Worm (Caenorhabditis elegans): Measurements from ENCODE around the gene M02B7.7.

The M02B7.7 gene

DNA sequence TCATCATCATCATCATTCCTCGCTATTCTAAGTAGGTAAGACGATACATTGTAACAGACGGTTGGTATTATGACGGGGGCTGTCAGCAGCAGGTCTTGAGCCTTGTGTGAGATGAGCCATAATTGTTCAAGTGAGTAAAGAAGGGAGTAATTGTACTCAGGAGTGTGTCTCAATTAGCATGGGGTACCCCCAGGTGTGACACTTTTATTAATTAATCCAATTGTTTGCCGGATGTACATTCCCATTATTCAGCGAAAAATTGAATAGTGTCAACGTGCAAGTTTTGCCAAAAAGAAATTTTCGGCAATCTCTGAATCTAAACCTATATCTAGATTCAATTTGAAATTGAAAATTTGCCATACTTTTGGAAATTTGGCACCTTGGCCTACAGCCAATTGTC, 42.0 kb upstream of the M02B7.7 start:
- TF ChIP-seq lir-3 (tag; optimal IDR thresholded peaks at IDR 0.05; ENCODE audit: poor library complexity) (no peak), jun-1 (tag; optimal IDR thresholded peaks at IDR 0.05) (no peak), skn-1 (tag; optimal IDR thresholded peaks at IDR 0.05) (no peak), lin-35 (GFP tag; optimal IDR thresholded peaks at IDR 0.05) (no peak), egl-13 (tag; optimal IDR thresholded peaks at IDR 0.05) (no peak)

DNA sequence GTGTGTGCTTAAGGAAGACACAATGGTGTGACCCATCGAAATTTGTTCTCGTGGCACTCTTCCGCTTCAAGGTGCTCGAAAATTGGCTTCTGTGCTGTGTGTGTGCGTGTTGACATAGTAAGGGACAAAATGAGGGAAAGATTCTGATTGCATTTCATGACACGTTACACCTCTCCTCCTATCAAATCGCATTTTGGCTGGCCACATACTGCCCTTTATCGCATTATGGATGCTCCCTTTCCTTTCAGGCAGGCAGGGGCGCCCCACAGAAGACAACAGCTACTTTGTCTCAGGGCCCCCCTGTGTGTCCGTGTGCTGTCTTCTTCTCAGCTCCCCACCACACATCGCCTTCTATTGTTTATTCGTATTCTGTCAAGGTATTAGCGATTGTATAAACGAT, 40.5 kb upstream of the M02B7.7 start:
- TF ChIP-seq ces-1 (GFP tag; optimal IDR thresholded peaks at IDR 0.05) (peak; percentile 9), lin-14 (GFP tag; optimal IDR thresholded peaks at IDR 0.05) (peak; percentile 41), hpl-2 (GFP tag; optimal IDR thresholded peaks at IDR 0.05) (no peak), fkh-10 (GFP tag; optimal IDR thresholded peaks at IDR 0.05) (peak; percentile 49), isw-1 (GFP tag; IDR thresholded peaks at IDR 0.05) (no peak), efl-1 (optimal IDR thresholded peaks at IDR 0.05) (no peak), efl-1 (GFP tag; optimal IDR thresholded peaks at IDR 0.05 in 1 of 2) (peak in 1 of 2 experiments; percentile 44)

DNA sequence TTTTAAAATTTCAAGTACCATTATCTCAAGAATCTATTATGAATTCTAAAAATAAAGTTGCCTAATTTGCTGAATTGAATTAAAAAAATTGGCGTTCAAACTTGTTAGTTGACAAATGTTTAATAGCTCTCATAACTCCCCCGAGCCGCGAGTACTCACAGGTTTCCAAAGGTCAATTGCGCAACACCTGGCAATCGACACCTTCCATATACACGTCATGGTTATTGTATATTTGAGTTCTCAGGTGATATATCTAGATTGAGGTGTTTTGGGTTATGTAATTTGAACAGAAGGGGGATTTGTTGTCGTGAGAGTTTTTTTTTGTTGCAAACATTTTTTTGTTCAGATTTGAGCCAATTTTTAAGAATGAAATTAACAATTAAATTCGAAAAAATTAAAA, 37.6 kb upstream of the M02B7.7 start:
- no peak for TF ChIP-seq hpl-2 (GFP tag; optimal IDR thresholded peaks at IDR 0.05)
- no peak for TF ChIP-seq sox-4 (tag; optimal IDR thresholded peaks at IDR 0.05)
- TF ChIP-seq lir-3 (tag; optimal IDR thresholded peaks at IDR 0.05; ENCODE audit: poor library complexity): no peak
- no peak for TF ChIP-seq zag-1 (tag; optimal IDR thresholded peaks at IDR 0.05)
- TF ChIP-seq C04F5.9 (tag; optimal IDR thresholded peaks at IDR 0.05): no peak
- no peak for TF ChIP-seq irx-1 (tag; optimal IDR thresholded peaks at IDR 0.05)
- TF ChIP-seq mef-2 (tag; optimal IDR thresholded peaks at IDR 0.05): no peak
- no peak for TF ChIP-seq xbp-1 (tag; optimal IDR thresholded peaks at IDR 0.05)
- TF ChIP-seq pag-3 (tag; optimal IDR thresholded peaks at IDR 0.05; ENCODE audit: borderline replicate concordance, insufficient read depth): no peak
- no peak for TF ChIP-seq alr-1 (tag; optimal IDR thresholded peaks at IDR 0.05; ENCODE audit: borderline replicate concordance)
- TF ChIP-seq nhr-85 (tag): no peak
- TF ChIP-seq F16B12.6 (tag; optimal IDR thresholded peaks at IDR 0.05): no peak
- TF ChIP-seq unc-130 (tag; optimal IDR thresholded peaks at IDR 0.05): no peak
- TF ChIP-seq snpc-4 (tag; optimal IDR thresholded peaks at IDR 0.05): no peak
- no peak for TF ChIP-seq grh-1 (GFP tag; IDR thresholded peaks at IDR 0.05)

DNA sequence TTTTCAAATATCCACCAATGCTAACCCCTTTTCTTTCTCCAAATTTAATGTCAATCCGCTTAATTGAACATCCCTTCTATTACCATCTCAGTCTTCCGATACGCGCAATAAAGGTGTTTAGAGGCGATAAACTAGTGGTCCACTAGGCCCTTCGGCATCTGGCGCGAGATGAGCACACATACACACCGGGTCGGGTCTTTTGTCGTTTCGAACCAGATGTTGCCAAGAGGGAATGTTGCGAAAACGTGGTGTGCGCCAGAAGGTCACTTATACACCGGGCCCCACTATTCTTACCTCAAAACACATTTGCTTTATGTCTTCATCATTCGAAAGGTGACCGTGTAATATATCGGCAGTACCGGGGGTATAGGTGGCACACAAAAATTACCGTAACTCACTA, 37.0 kb upstream of the M02B7.7 start:
- TF ChIP-seq nhr-47 (tag; optimal IDR thresholded peaks at IDR 0.05): no peak
- TF ChIP-seq dsc-1 (tag; optimal IDR thresholded peaks at IDR 0.05): peak; percentile 87
- TF ChIP-seq efl-1 (optimal IDR thresholded peaks at IDR 0.05): no peak
- peak in 1 of 2 experiments; percentile 87 for TF ChIP-seq efl-1 (GFP tag; optimal IDR thresholded peaks at IDR 0.05 in 1 of 2)
- peak; percentile 47 for TF ChIP-seq fkh-4 (tag; optimal IDR thresholded peaks at IDR 0.05; ENCODE audit: borderline replicate concordance)

DNA sequence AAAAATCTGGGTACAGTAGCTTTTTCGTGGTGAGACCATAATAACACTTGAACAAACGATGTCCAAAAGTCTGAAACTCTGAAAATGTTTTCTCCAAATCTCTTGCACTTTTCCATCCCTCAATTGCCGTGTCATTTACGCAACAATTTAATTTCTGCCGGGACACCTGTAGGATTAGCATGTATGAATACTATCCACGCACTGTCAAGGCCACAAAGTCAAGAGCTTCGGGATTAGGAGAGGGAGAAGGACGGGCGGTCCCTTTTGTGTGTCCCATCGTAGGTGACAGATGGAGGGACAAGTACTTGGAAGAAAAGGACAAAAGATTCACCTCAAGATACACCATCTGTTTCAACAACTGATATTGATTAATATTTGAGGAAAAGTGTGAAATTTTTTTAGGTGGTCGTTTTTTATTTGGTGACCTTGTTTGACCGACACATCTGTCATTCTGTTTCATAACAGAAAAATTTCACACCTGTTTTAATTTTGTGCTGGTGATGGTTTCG, 36.1 kb upstream of the M02B7.7 start:
- TF ChIP-seq efl-1 (optimal IDR thresholded peaks at IDR 0.05) (no peak), efl-1 (GFP tag; optimal IDR thresholded peaks at IDR 0.05 in 1 of 2) (peak in 1 of 2 experiments; percentile 8), hlh-4 (tag; optimal IDR thresholded peaks at IDR 0.05) (no peak), C34B4.2 (tag; optimal IDR thresholded peaks at IDR 0.05) (no peak), dsc-1 (tag; optimal IDR thresholded peaks at IDR 0.05) (no peak)

DNA sequence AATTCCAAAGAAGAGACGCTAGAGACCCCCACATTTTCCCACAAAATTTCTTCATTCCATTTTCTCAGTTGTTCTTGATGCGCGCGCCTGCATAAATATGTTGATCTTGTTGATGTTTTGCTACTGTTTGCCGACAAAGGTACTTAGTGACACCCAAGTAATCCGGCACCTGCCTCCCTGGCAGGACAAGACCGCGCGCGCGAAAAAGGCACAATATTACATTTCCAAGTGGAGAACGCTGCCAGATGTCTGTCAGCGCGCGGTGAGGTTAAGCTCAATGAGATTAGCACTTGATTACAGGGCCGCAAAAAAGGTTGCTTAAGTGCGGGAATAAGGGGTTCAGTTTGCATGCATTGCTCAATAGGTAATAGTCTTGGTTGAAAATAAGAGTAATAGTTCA, 34.6 kb upstream of the M02B7.7 start:
- TF ChIP-seq swsn-7 (tag; optimal IDR thresholded peaks at IDR 0.05) (no peak), skn-1 (tag; optimal IDR thresholded peaks at IDR 0.05) (no peak), ceh-88 (GFP tag; IDR thresholded peaks at IDR 0.05) (no peak), pax-3 (tag; optimal IDR thresholded peaks at IDR 0.05) (no peak), egl-27 (tag; optimal IDR thresholded peaks at IDR 0.05) (no peak), ces-1 (GFP tag; optimal IDR thresholded peaks at IDR 0.05) (no peak), sptf-1 (tag; optimal IDR thresholded peaks at IDR 0.05) (no peak), F16B12.6 (tag; optimal IDR thresholded peaks at IDR 0.05) (no peak), ztf-4 (tag; optimal IDR thresholded peaks at IDR 0.05) (no peak), ceh-82 (tag; optimal IDR thresholded peaks at IDR 0.05) (no peak), unc-98 (GFP tag; IDR thresholded peaks at IDR 0.05) (no peak), efl-3 (GFP tag; optimal IDR thresholded peaks at IDR 0.05) (no peak), nhr-237 (tag; optimal IDR thresholded peaks at IDR 0.05) (no peak)

All from whole organism, L1 larva.